Worm (Caenorhabditis elegans) whole organism, L2 larva: ENCODE measurements around the gene allo-1.

Source experiments
- aly-2 ChIP-seq: fragments of 150-350 bp; optimal IDR thresholded peaks from 2 replicates; lab custom pipeline; 2014; ENCODE audit warnings: missing biosample characterization, missing genetic modification characterization
- elt-3 ChIP-seq: sonication (generic microtip); optimal IDR thresholded peaks from 2 replicates; lab custom pipeline; 2017; ENCODE audit warnings: missing biosample characterization, missing genetic modification characterization
- fos-1 ChIP-seq: fragments of 150-350 bp; optimal IDR thresholded peaks from 2 replicates; lab custom pipeline; 2014; ENCODE audit warnings: missing biosample characterization, missing genetic modification characterization
- nhr-12 ChIP-seq: fragments of 150-350 bp; optimal IDR thresholded peaks from 2 replicates; lab custom pipeline; 2014; ENCODE audit warnings: missing biosample characterization, missing genetic modification characterization

- no peak for TF ChIP-seq fos-1
- no peak for TF ChIP-seq elt-3 (tag; lab: Kevin White, UChicago)
- no peak for TF ChIP-seq aly-2 (tag; lab: Kevin White, UChicago)
- no peak for TF ChIP-seq nhr-12
Measured at ce11 chrIV:10738328-10738727, 41.5 kb upstream of the allo-1 start, which contains the start of gene ssp-34.
